Fruit fly (Drosophila melanogaster) whole organism, embryonic: ENCODE measurements around the gene Uggt.

Experiments
- Adf1 ChIP-seq: fragments of 200-800 bp; sonication (Bioruptor generic); IDR thresholded peaks from 2 replicates; pipeline ENCODE4 v1.3.6; 2022; ENCODE audit warnings: missing biosample characterization, missing genetic modification characterization
- Awh ChIP-seq: fragments of 200-800 bp; sonication (Bioruptor generic); IDR thresholded peaks from 2 replicates; pipeline ENCODE4, ENCODE4 v1.3.6; 2022; ENCODE audit warnings: missing biosample characterization, missing genetic modification characterization
- C15 ChIP-seq: fragments of 200-800 bp; sonication (Bioruptor generic); IDR thresholded peaks from 3 replicates; pipeline ENCODE4 v1.3.6; 2022; ENCODE audit warnings: missing biosample characterization, missing genetic modification characterization
- CG10654 ChIP-seq: fragments of 200-800 bp; sonication (Bioruptor generic); optimal IDR thresholded peaks from 2 replicates; lab custom pipeline; 2016; ENCODE audit warnings: missing biosample characterization, missing genetic modification characterization
- CG13424 ChIP-seq: fragments of 200-800 bp; sonication (Bioruptor generic); optimal IDR thresholded peaks from 2 replicates; lab custom pipeline; 2019; ENCODE audit warnings: missing biosample characterization, mild to moderate bottlenecking, missing genetic modification characterization, moderate library complexity
- CG13624 ChIP-seq: fragments of 200-800 bp; sonication (Bioruptor generic); optimal IDR thresholded peaks from 2 replicates; lab custom pipeline; 2016; ENCODE audit warnings: missing biosample characterization, missing genetic modification characterization
- CG14014 ChIP-seq: fragments of 200-800 bp; sonication (Bioruptor generic); IDR thresholded peaks from 2 replicates; pipeline ENCODE4 v1.3.6; 2022; ENCODE audit warnings: missing biosample characterization, missing genetic modification characterization
- CG15073 ChIP-seq: fragments of 200-800 bp; sonication (Bioruptor generic); optimal IDR thresholded peaks from 2 replicates; lab custom pipeline; 2016; ENCODE audit warnings: missing biosample characterization, missing genetic modification characterization
- CG16863 ChIP-seq: fragments of 200-800 bp; sonication (Bioruptor generic); optimal IDR thresholded peaks from 3 replicates; lab custom pipeline; 2016; ENCODE audit warnings: missing biosample characterization, missing genetic modification characterization
- CG17385 ChIP-seq: fragments of 200-800 bp; sonication (Bioruptor generic); optimal IDR thresholded peaks from 3 replicates; lab custom pipeline; 2018; ENCODE audit warnings: missing biosample characterization, mild to moderate bottlenecking, missing genetic modification characterization
- CG3065 ChIP-seq: fragments of 200-800 bp; sonication (Bioruptor generic); optimal IDR thresholded peaks from 2 replicates; lab custom pipeline; 2016; ENCODE audit warnings: missing biosample characterization, missing genetic modification characterization
- CG3407 ChIP-seq: fragments of 200-800 bp; sonication (Bioruptor generic); optimal IDR thresholded peaks from 2 replicates; lab custom pipeline; 2018; ENCODE audit warnings: missing biosample characterization, mild to moderate bottlenecking, missing genetic modification characterization
- CG3995 ChIP-seq: fragments of 200-800 bp; sonication (Bioruptor generic); optimal IDR thresholded peaks from 3 replicates; lab custom pipeline; 2016; ENCODE audit warnings: missing biosample characterization, missing genetic modification characterization
- CG42726 ChIP-seq: fragments of 200-800 bp; sonication (Bioruptor generic); IDR thresholded peaks from 2 replicates; pipeline ENCODE4 v1.3.6; 2022; ENCODE audit warnings: missing biosample characterization, missing genetic modification characterization; ENCODE audit not compliant: partially characterized antibody
- CG4424 ChIP-seq: fragments of 200-800 bp; sonication (Bioruptor generic); optimal IDR thresholded peaks from 3 replicates; lab custom pipeline; 2016; ENCODE audit warnings: missing biosample characterization, missing genetic modification characterization
- CG4617 ChIP-seq: fragments of 200-800 bp; sonication (Bioruptor generic); optimal IDR thresholded peaks from 3 replicates; lab custom pipeline; 2016; ENCODE audit warnings: missing biosample characterization, missing genetic modification characterization, borderline replicate concordance
- CG5953 ChIP-seq: fragments of 200-800 bp; sonication (Bioruptor generic); IDR thresholded peaks from 2 replicates; pipeline ENCODE4 v1.3.6; 2022; ENCODE audit warnings: missing biosample characterization, missing genetic modification characterization
- CG6683 ChIP-seq: fragments of 200-800 bp; sonication (Bioruptor generic); optimal IDR thresholded peaks from 2 replicates; lab custom pipeline; 2017; ENCODE audit warnings: missing biosample characterization, mild to moderate bottlenecking, missing genetic modification characterization, missing genetic modification reagents
- CG8388 ChIP-seq: fragments of 200-800 bp; sonication (Bioruptor generic); optimal IDR thresholded peaks from 2 replicates; lab custom pipeline; 2019; ENCODE audit warnings: missing biosample characterization, mild to moderate bottlenecking, missing genetic modification characterization, moderate library complexity
- CTCF ChIP-seq: fragments of 200-800 bp; sonication (Bioruptor generic); optimal IDR thresholded peaks from 2 replicates; lab custom pipeline; 2017; ENCODE audit warnings: missing biosample characterization, mild to moderate bottlenecking, missing genetic modification characterization, moderate library complexity
- CoRest ChIP-seq: fragments of 200-800 bp; sonication (Bioruptor generic); optimal IDR thresholded peaks from 3 replicates; lab custom pipeline; 2018; ENCODE audit warnings: missing biosample characterization, mild to moderate bottlenecking, missing genetic modification characterization, moderate library complexity
- D ChIP-seq, 2 experiments: fragments of 200-800 bp in 1 of 2; fragments of >200 bp in 1 of 2; sonication (Bioruptor generic) in 1 of 2; optimal IDR thresholded peaks; 2 replicates in 1 of 2; 3 replicates in 1 of 2; lab custom pipeline; 2017; ENCODE audit warnings: mild to moderate bottlenecking in 1 of 2, missing biosample characterization in 1 of 2, missing genetic modification characterization in 1 of 2, missing genetic modification reagents in 1 of 2
- Deaf1 ChIP-seq: fragments of 200-800 bp; optimal IDR thresholded peaks from 3 replicates; lab custom pipeline; 2019; ENCODE audit warnings: missing biosample characterization, mild to moderate bottlenecking, missing genetic modification characterization, moderate library complexity
- H15 ChIP-seq: fragments of 200-800 bp; sonication (Bioruptor generic); IDR thresholded peaks from 3 replicates; pipeline ENCODE4 v1.3.6; 2022; ENCODE audit warnings: missing biosample characterization, missing genetic modification characterization
- HLH3B ChIP-seq: fragments of 200-800 bp; sonication (Bioruptor generic); IDR thresholded peaks from 2 replicates; pipeline ENCODE4 v1.3.6; 2022; ENCODE audit warnings: missing biosample characterization, missing genetic modification characterization
- Hand ChIP-seq: fragments of 200-800 bp; sonication (Bioruptor generic); optimal IDR thresholded peaks from 2 replicates; lab custom pipeline; 2017; ENCODE audit warnings: mild to moderate bottlenecking, missing biosample characterization, missing genetic modification reagents, missing genetic modification characterization
- HmgZ ChIP-seq: fragments of 200-800 bp; sonication (Bioruptor generic); optimal IDR thresholded peaks from 2 replicates; lab custom pipeline; 2018; ENCODE audit warnings: missing biosample characterization, mild to moderate bottlenecking, missing genetic modification characterization
- Jarid2 ChIP-seq: fragments of 200-800 bp; sonication (Bioruptor generic); optimal IDR thresholded peaks from 3 replicates; lab custom pipeline; 2017; ENCODE audit warnings: mild to moderate bottlenecking, missing biosample characterization, missing genetic modification reagents, missing genetic modification characterization
- Max ChIP-seq: fragments of 200-800 bp; sonication (Bioruptor generic); optimal IDR thresholded peaks from 2 replicates; lab custom pipeline; 2016; ENCODE audit warnings: missing biosample characterization, mild to moderate bottlenecking, missing genetic modification characterization
- NFAT ChIP-seq: fragments of 200-800 bp; sonication (Bioruptor generic); IDR thresholded peaks from 2 replicates; pipeline ENCODE4 v1.3.6; 2022; ENCODE audit warnings: missing biosample characterization, missing genetic modification characterization
- NK7.1 ChIP-seq: fragments of 200-800 bp; sonication (Bioruptor generic); optimal IDR thresholded peaks from 3 replicates; lab custom pipeline; 2016; ENCODE audit warnings: missing biosample characterization, missing genetic modification characterization
- Opbp ChIP-seq: fragments of 200-800 bp; sonication (Bioruptor generic); IDR thresholded peaks from 3 replicates; pipeline ENCODE4 v1.3.6; 2022; ENCODE audit warnings: missing biosample characterization, missing genetic modification characterization; ENCODE audit not compliant: partially characterized antibody
- Pdp1 ChIP-seq, 2 experiments: fragments of 200-800 bp; sonication (Bioruptor generic); optimal IDR thresholded peaks; 3 replicates each; lab custom pipeline; 2016; ENCODE audit warnings: missing biosample characterization in 2 of 2, missing genetic modification characterization in 2 of 2, mild to moderate bottlenecking in 1 of 2, moderate library complexity in 1 of 2
- Poxn ChIP-seq: fragments of 200-800 bp; sonication (Bioruptor generic); IDR thresholded peaks from 2 replicates; pipeline ENCODE4 v1.3.6; 2022; ENCODE audit warnings: missing biosample characterization, missing genetic modification characterization
- Rfx ChIP-seq: fragments of 200-800 bp; sonication (Bioruptor generic); IDR thresholded peaks from 2 replicates; pipeline ENCODE4 v1.3.6; 2022; ENCODE audit warnings: missing biosample characterization, missing genetic modification characterization
- ac ChIP-seq: fragments of 200-800 bp; sonication (Bioruptor generic); optimal IDR thresholded peaks from 3 replicates; lab custom pipeline; 2017; ENCODE audit warnings: missing biosample characterization, mild to moderate bottlenecking, missing genetic modification characterization
- ara ChIP-seq: fragments of 200-800 bp; sonication (Bioruptor generic); IDR thresholded peaks from 2 replicates; pipeline ENCODE4 v1.3.6; 2022; ENCODE audit warnings: missing biosample characterization, missing genetic modification characterization
- ase ChIP-seq: fragments of 200-800 bp; sonication (Bioruptor generic); IDR thresholded peaks from 3 replicates; pipeline ENCODE4 v1.3.6; 2022; ENCODE audit warnings: missing biosample characterization, missing genetic modification characterization
- cas ChIP-seq: fragments of 200-800 bp; sonication (Bioruptor generic); IDR thresholded peaks from 2 replicates; pipeline ENCODE4 v1.3.6; 2022; ENCODE audit warnings: missing biosample characterization, missing genetic modification characterization
- chif ChIP-seq, 2 experiments: fragments of 200-800 bp; sonication (Bioruptor generic); optimal IDR thresholded peaks; 3 replicates each; lab custom pipeline; 2016; ENCODE audit warnings: missing biosample characterization in 2 of 2, missing genetic modification characterization in 2 of 2
- chn ChIP-seq: fragments of 200-800 bp; sonication (Bioruptor generic); optimal IDR thresholded peaks from 2 replicates; lab custom pipeline; 2016; ENCODE audit warnings: missing biosample characterization, missing genetic modification characterization
- fu2 ChIP-seq: fragments of 200-800 bp; sonication (Bioruptor generic); optimal IDR thresholded peaks from 2 replicates; lab custom pipeline; 2016; ENCODE audit warnings: missing biosample characterization, missing genetic modification characterization
- ind ChIP-seq: fragments of 200-800 bp; sonication (Bioruptor generic); optimal IDR thresholded peaks from 3 replicates; lab custom pipeline; 2016; ENCODE audit warnings: missing biosample characterization, missing genetic modification characterization
- jing ChIP-seq: fragments of 200-800 bp; sonication (Bioruptor generic); optimal IDR thresholded peaks from 2 replicates; lab custom pipeline; 2018; ENCODE audit warnings: missing biosample characterization, mild to moderate bottlenecking, missing genetic modification characterization
- otp ChIP-seq: fragments of 200-800 bp; sonication (Bioruptor generic); IDR thresholded peaks from 3 replicates; pipeline ENCODE4, ENCODE4 v1.3.6; 2022; ENCODE audit warnings: missing biosample characterization, missing genetic modification characterization
- p53 ChIP-seq: fragments of 200-800 bp; sonication (Bioruptor generic); optimal IDR thresholded peaks from 2 replicates; lab custom pipeline; 2016; ENCODE audit warnings: missing biosample characterization, missing genetic modification characterization
- rib ChIP-seq: fragments of 200-800 bp; sonication (Bioruptor generic); IDR thresholded peaks from 2 replicates; pipeline ENCODE4 v1.3.6; 2022; ENCODE audit warnings: missing biosample characterization, missing genetic modification characterization
- sna ChIP-seq: fragments of 200-800 bp; sonication (Bioruptor generic); IDR thresholded peaks from 2 replicates; pipeline ENCODE4 v1.3.6; 2022; ENCODE audit warnings: missing biosample characterization, missing genetic modification characterization; ENCODE audit not compliant: partially characterized antibody
- sr ChIP-seq: fragments of 200-800 bp; sonication (Bioruptor generic); IDR thresholded peaks from 3 replicates; pipeline ENCODE4 v1.3.6; 2022; ENCODE audit warnings: missing biosample characterization, missing genetic modification characterization
- tna ChIP-seq: fragments of 200-800 bp; sonication (Bioruptor generic); IDR thresholded peaks from 2 replicates; pipeline ENCODE4 v1.3.6; 2022; ENCODE audit warnings: missing biosample characterization, missing genetic modification characterization; ENCODE audit not compliant: partially characterized antibody
- wdn ChIP-seq: fragments of 200-800 bp; sonication (Bioruptor generic); IDR thresholded peaks from 2 replicates; pipeline ENCODE4 v1.3.6; 2022; ENCODE audit warnings: missing biosample characterization, missing genetic modification characterization

Uggt gene

dm6 chr3L:18867521-18867920, 5.0 kb upstream of the Uggt start, which contains the start of gene Dysb (continued):
- peak; percentile 60 for TF ChIP-seq Adf1 (GFP tag; lab: Robert Waterston, UW)
- no peak for TF ChIP-seq CG3065 (GFP tag; lab: Kevin White, UChicago)
- peak; percentile 49 to 61 for TF ChIP-seq Pdp1 (GFP tag; optimal IDR thresholded peaks at IDR 0.05; lab: Kevin White, UChicago)
- peak; percentile 91 for TF ChIP-seq CG5953 (GFP tag; lab: Robert Waterston, UW)
- peak; percentile 92 for TF ChIP-seq otp (GFP tag; lab: Robert Waterston, UW)
- TF ChIP-seq C15 (GFP tag; lab: Robert Waterston, UW): peak; percentile 70; the same call in 1 of the 3 replicates
- TF ChIP-seq CG14014 (GFP tag; lab: Robert Waterston, UW): peak; percentile 94
- peak; percentile 36 for TF ChIP-seq jing (GFP tag; lab: Kevin White, UChicago)
- peak; percentile 22 for TF ChIP-seq CTCF
- peak; percentile 81 for TF ChIP-seq rib (GFP tag; lab: Robert Waterston, UW)
- TF ChIP-seq ara: peak; percentile 88
- peak; percentile 76 for TF ChIP-seq ind (GFP tag; lab: Kevin White, UChicago)
- TF ChIP-seq Opbp (GFP tag; lab: Robert Waterston, UW): no peak
- peak; percentile 90 for TF ChIP-seq H15 (GFP tag; lab: Robert Waterston, UW)
- peak; percentile 48 for TF ChIP-seq CG13624 (GFP tag; lab: Kevin White, UChicago)
- peak; percentile 48; the same call in 1 of the 2 replicates for TF ChIP-seq Poxn (GFP tag; lab: Robert Waterston, UW)
- peak; percentile 79 for TF ChIP-seq wdn
- no peak for TF ChIP-seq CG15073
- peak; percentile 89 for TF ChIP-seq CG13424
- peak; percentile 67 for TF ChIP-seq chn (GFP tag; lab: Kevin White, UChicago)
- peak; percentile 79 for TF ChIP-seq CG4424 (GFP tag; lab: Kevin White, UChicago)
- no peak for TF ChIP-seq p53 (GFP tag; lab: Kevin White, UChicago)
- peak; percentile 51 for TF ChIP-seq Jarid2 (GFP tag; lab: Kevin White, UChicago)
- TF ChIP-seq CG10654 (GFP tag; lab: Kevin White, UChicago): peak; percentile 71
- TF ChIP-seq Deaf1 (tag; lab: Kevin White, UChicago): peak; percentile 64
- TF ChIP-seq CG16863 (GFP tag; lab: Kevin White, UChicago): peak; percentile 16
- peak; percentile 73 for TF ChIP-seq CG6683 (GFP tag; lab: Kevin White, UChicago)
- peak; percentile 75 for TF ChIP-seq CG3407 (GFP tag; lab: Kevin White, UChicago)
- TF ChIP-seq sr: no peak; the same call in 2 of the 3 replicates
- peak; percentile 81 for TF ChIP-seq Hand
- TF ChIP-seq fu2 (GFP tag; lab: Kevin White, UChicago): peak; percentile 36
- no peak for TF ChIP-seq tna (GFP tag; lab: Robert Waterston, UW)
- peak; percentile 80; the same call in 2 of the 3 replicates for TF ChIP-seq ase (GFP tag; lab: Robert Waterston, UW)
- peak; percentile 93; the same call in 1 of the 2 replicates for TF ChIP-seq Awh (GFP tag; lab: Robert Waterston, UW)
- peak; percentile 84 for TF ChIP-seq cas
- TF ChIP-seq sna: no peak; the same call in 1 of the 2 replicates
- peak; percentile 39 for TF ChIP-seq CG4617 (GFP tag; lab: Kevin White, UChicago)
- no peak for TF ChIP-seq CG42726 (GFP tag; lab: Robert Waterston, UW)
- peak; percentile 9 for TF ChIP-seq NK7.1 (GFP tag; lab: Kevin White, UChicago)
- peak; percentile 88 for TF ChIP-seq CG8388
- TF ChIP-seq NFAT (GFP tag; lab: Robert Waterston, UW): peak; percentile 96
- TF ChIP-seq Rfx (GFP tag; lab: Robert Waterston, UW): peak; percentile 96
- TF ChIP-seq chif (GFP tag; optimal IDR thresholded peaks at IDR 0.05; lab: Kevin White, UChicago): peak; percentile 30 to 46
- peak; percentile 88 for TF ChIP-seq CG17385 (GFP tag; lab: Kevin White, UChicago)
- TF ChIP-seq D (optimal IDR thresholded peaks at IDR 0.05; lab: Kevin White, UChicago): no peak
- peak; percentile 80 for TF ChIP-seq D (GFP tag; optimal IDR thresholded peaks at IDR 0.05; lab: Kevin White, UChicago)
- TF ChIP-seq HmgZ (tag; lab: Kevin White, UChicago): peak; percentile 87
- peak; percentile 47 for TF ChIP-seq ac (GFP tag; lab: Kevin White, UChicago)
- TF ChIP-seq HLH3B: peak; percentile 90
- peak; percentile 67 for TF ChIP-seq Max
- no peak for TF ChIP-seq CG3995 (GFP tag; lab: Kevin White, UChicago)
- peak; percentile 89 for TF ChIP-seq CoRest
